Worm (Caenorhabditis elegans): ENCODE data around the gene mkk-4.

The mkk-4 gene

DNA sequence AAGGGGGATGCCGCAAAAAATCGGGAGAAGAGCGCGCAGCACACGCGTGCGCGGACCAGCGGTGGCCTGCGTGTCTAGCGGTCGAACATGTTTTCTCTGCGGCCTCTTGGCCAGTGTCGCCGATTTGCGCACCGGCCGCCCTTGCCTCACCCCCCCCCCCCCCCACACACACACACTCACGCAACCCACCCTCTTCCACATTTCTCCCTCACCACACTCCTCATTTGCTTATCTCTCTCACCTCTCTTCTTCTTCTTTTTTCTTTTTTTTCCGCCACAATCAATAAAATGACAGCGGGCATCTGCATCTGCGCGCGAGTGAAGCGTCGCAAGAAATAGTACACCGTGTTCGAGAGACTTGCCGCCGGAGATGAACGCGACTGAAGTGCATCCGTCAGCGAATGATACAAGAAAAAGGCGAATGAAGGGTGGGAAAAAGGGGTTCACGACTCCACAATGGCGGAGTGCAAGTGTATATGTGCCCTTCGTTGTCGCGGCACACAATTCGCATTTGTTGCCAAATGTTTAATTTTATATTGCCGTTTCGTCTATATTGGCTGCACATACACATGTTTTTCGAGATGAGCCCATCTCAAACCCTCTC lies 28.0 kb upstream of the mkk-4 start (continued):
- TF ChIP-seq sea-2 (GFP tag; IDR thresholded peaks at IDR 0.05) (no peak), ama-1 (optimal IDR thresholded peaks at IDR 0.05) (no peak), ama-1 (GFP tag; optimal IDR thresholded peaks at IDR 0.05) (no peak), madf-3 (GFP tag; IDR thresholded peaks at IDR 0.05) (no peak), nfya-1 (tag; optimal IDR thresholded peaks at IDR 0.05; ENCODE audit: borderline replicate concordance, insufficient read depth) (no peak), efl-1 (GFP tag; optimal IDR thresholded peaks at IDR 0.05) (no peak), ztf-22 (GFP tag; optimal IDR thresholded peaks at IDR 0.05) (no peak), zim-3 (tag; optimal IDR thresholded peaks at IDR 0.05) (no peak), sptf-2 (GFP tag; optimal IDR thresholded peaks at IDR 0.05) (no peak), snpc-1.3 (tag; optimal IDR thresholded peaks at IDR 0.05; ENCODE audit: insufficient read depth) (peak; percentile 14), ekl-4 (GFP tag; IDR thresholded peaks at IDR 0.05) (0 out of 2 replicates have a peak, but pooled peaks have one; percentile 47), lsy-27 (tag; optimal IDR thresholded peaks at IDR 0.05; ENCODE audit: borderline replicate concordance, insufficient read depth) (no peak), aptf-2 (GFP tag; conservative IDR thresholded peaks at IDR 0.05) (no peak), B0019.2 (GFP tag; conservative IDR thresholded peaks at IDR 0.05) (no peak), F55B11.4 (tag; optimal IDR thresholded peaks at IDR 0.05; ENCODE audit: borderline replicate concordance, insufficient read depth) (no peak), hsf-1 (GFP tag; IDR thresholded peaks at IDR 0.05) (no peak), hlh-12 (tag; optimal IDR thresholded peaks at IDR 0.05) (no peak), egl-18 (GFP tag; IDR thresholded peaks at IDR 0.05) (no peak), atf-7 (tag; optimal IDR thresholded peaks at IDR 0.05) (peak; percentile 44), K12H6.12 (tag; optimal IDR thresholded peaks at IDR 0.05) (peak; percentile 89), dpl-1 (GFP tag; optimal IDR thresholded peaks at IDR 0.05) (no peak), lin-26 (GFP tag; IDR thresholded peaks at IDR 0.05) (0 out of 2 replicates have a peak, but pooled peaks have one; percentile 33), mxl-1 (tag; optimal IDR thresholded peaks at IDR 0.05) (no peak), K11D2.4 (GFP tag; IDR thresholded peaks at IDR 0.05) (peak; percentile 66; the same call in 1 of the 2 replicates), unc-62 (GFP tag; optimal IDR thresholded peaks at IDR 0.05) (no peak), lag-1 (GFP tag; IDR thresholded peaks at IDR 0.05) (no peak), ztf-26 (tag; optimal IDR thresholded peaks at IDR 0.05) (peak; percentile 75), tbp1 (GFP tag; optimal IDR thresholded peaks at IDR 0.05) (peak; percentile 5), ceh-91 (GFP tag; IDR thresholded peaks at IDR 0.05) (no peak), rcor-1 (GFP tag; IDR thresholded peaks at IDR 0.05) (peak; percentile 41; the same call in 1 of the 2 replicates), C17E4.6 (GFP tag; IDR thresholded peaks at IDR 0.05) (no peak), hmg-1.2 (GFP tag; IDR thresholded peaks at IDR 0.05) (peak; percentile 73), tlf-1 (GFP tag; optimal IDR thresholded peaks at IDR 0.05) (peak; percentile 21), lin-54 (GFP tag; optimal IDR thresholded peaks at IDR 0.05) (no peak), athp-1 (tag; optimal IDR thresholded peaks at IDR 0.05) (no peak), snpc-3.4 (tag; optimal IDR thresholded peaks at IDR 0.05) (no peak), unc-130 (GFP tag; optimal IDR thresholded peaks at IDR 0.05) (no peak), xnd-1 (tag; optimal IDR thresholded peaks at IDR 0.05) (no peak), nhr-179 (tag; optimal IDR thresholded peaks at IDR 0.05) (no peak), ccch-3 (GFP tag; optimal IDR thresholded peaks at IDR 0.05) (no peak), Y67H2A.10 (GFP tag; conservative IDR thresholded peaks at IDR 0.05) (no peak), somi-1 (GFP tag; optimal IDR thresholded peaks at IDR 0.05) (peak; percentile 42), nhr-90 (tag; optimal IDR thresholded peaks at IDR 0.05) (no peak), ceh-40 (GFP tag; IDR thresholded peaks at IDR 0.05) (no peak), ceh-27 (GFP tag; optimal IDR thresholded peaks at IDR 0.05) (peak; percentile 60), F22D6.2 (tag; optimal IDR thresholded peaks at IDR 0.05) (no peak), ceh-58 (GFP tag; IDR thresholded peaks at IDR 0.05) (no peak), T26A5.8 (tag; optimal IDR thresholded peaks at IDR 0.05) (no peak), lir-1 (GFP tag; conservative IDR thresholded peaks at IDR 0.05) (0 out of 2 replicates have a peak, but pooled peaks have one; percentile 16)

All from whole organism, young adult.